Fruit fly (Drosophila melanogaster) whole organism, embryonic: Measurements from ENCODE around the gene Kdm2.

Experiments used
- BtbVII ChIP-seq: fragments of 200-800 bp; sonication (Bioruptor generic); optimal IDR thresholded peaks from 3 replicates; lab custom pipeline; 2017; ENCODE audit warnings: missing biosample characterization, mild to moderate bottlenecking, missing genetic modification characterization
- CG10267 ChIP-seq: fragments of 200-800 bp; sonication (Bioruptor generic); optimal IDR thresholded peaks from 2 replicates; lab custom pipeline; 2018; ENCODE audit warnings: missing biosample characterization, mild to moderate bottlenecking, missing genetic modification characterization, moderate library complexity
- CG10431 ChIP-seq: fragments of 200-800 bp; sonication (Bioruptor generic); optimal IDR thresholded peaks from 3 replicates; lab custom pipeline; 2018; ENCODE audit warnings: missing biosample characterization, mild to moderate bottlenecking, missing genetic modification characterization
- CG11398 ChIP-seq: fragments of 200-800 bp; sonication (Bioruptor generic); optimal IDR thresholded peaks from 2 replicates; lab custom pipeline; 2016; ENCODE audit warnings: missing biosample characterization, missing genetic modification characterization
- CG12299 ChIP-seq: fragments of 200-800 bp; sonication (Bioruptor generic); optimal IDR thresholded peaks from 2 replicates; lab custom pipeline; 2018; ENCODE audit warnings: missing biosample characterization, mild to moderate bottlenecking, missing genetic modification characterization
- CG12391 ChIP-seq: fragments of 200-800 bp; sonication (Bioruptor generic); optimal IDR thresholded peaks from 3 replicates; lab custom pipeline; 2018; ENCODE audit warnings: missing biosample characterization, mild to moderate bottlenecking, missing genetic modification characterization, moderate library complexity
- CG13123 ChIP-seq: fragments of 200-800 bp; sonication (Bioruptor generic); optimal IDR thresholded peaks from 2 replicates; lab custom pipeline; 2016; ENCODE audit warnings: missing biosample characterization, missing genetic modification characterization
- CG13296 ChIP-seq: fragments of 200-800 bp; sonication (Bioruptor generic); optimal IDR thresholded peaks from 3 replicates; lab custom pipeline; 2018; ENCODE audit warnings: missing biosample characterization, mild to moderate bottlenecking, missing genetic modification characterization
- CG15601 ChIP-seq: fragments of 200-800 bp; sonication (Bioruptor generic); optimal IDR thresholded peaks from 3 replicates; lab custom pipeline; 2019; ENCODE audit warnings: missing biosample characterization, mild to moderate bottlenecking, missing genetic modification characterization, moderate library complexity
- CG1602 ChIP-seq: fragments of 200-800 bp; sonication (Bioruptor generic); optimal IDR thresholded peaks from 3 replicates; lab custom pipeline; 2016; ENCODE audit warnings: missing biosample characterization, missing genetic modification characterization
- CG1647 ChIP-seq: fragments of 200-800 bp; sonication (Bioruptor generic); optimal IDR thresholded peaks from 3 replicates; lab custom pipeline; 2016; ENCODE audit warnings: missing biosample characterization, missing genetic modification characterization
- CG18599 ChIP-seq: fragments of 200-800 bp; sonication (Bioruptor generic); optimal IDR thresholded peaks from 3 replicates; lab custom pipeline; 2017; ENCODE audit warnings: missing biosample characterization, missing genetic modification characterization, mild to moderate bottlenecking, moderate library complexity, missing genetic modification reagents
- CG18619 ChIP-seq: fragments of 200-800 bp; sonication (Bioruptor generic); optimal IDR thresholded peaks from 3 replicates; lab custom pipeline; 2017; ENCODE audit warnings: missing biosample characterization, mild to moderate bottlenecking, missing genetic modification characterization
- CG2202 ChIP-seq: fragments of 200-800 bp; sonication (Bioruptor generic); optimal IDR thresholded peaks from 2 replicates; lab custom pipeline; 2018; ENCODE audit warnings: missing biosample characterization, mild to moderate bottlenecking, missing genetic modification characterization
- CG2875 ChIP-seq: fragments of 200-800 bp; sonication (Bioruptor generic); optimal IDR thresholded peaks from 2 replicates; lab custom pipeline; 2017; ENCODE audit warnings: missing biosample characterization, mild to moderate bottlenecking, missing genetic modification characterization, missing genetic modification reagents
- CG30403 ChIP-seq: fragments of 200-800 bp; sonication (Bioruptor generic); optimal IDR thresholded peaks from 3 replicates; lab custom pipeline; 2016; ENCODE audit warnings: missing biosample characterization, missing genetic modification characterization
- CG32772 ChIP-seq: fragments of 200-800 bp; sonication (Bioruptor generic); IDR thresholded peaks from 2 replicates; pipeline ENCODE4 v1.3.6; 2022; ENCODE audit warnings: missing biosample characterization, missing genetic modification characterization
- CG33213 ChIP-seq: fragments of 200-800 bp; sonication (Bioruptor generic); optimal IDR thresholded peaks from 3 replicates; lab custom pipeline; 2016; ENCODE audit warnings: missing biosample characterization, missing genetic modification characterization
- CG4730 ChIP-seq: fragments of 200-800 bp; sonication (Bioruptor generic); IDR thresholded peaks from 2 replicates; pipeline ENCODE4 v1.3.6; 2022; ENCODE audit warnings: missing biosample characterization, missing genetic modification characterization
- CG6272 ChIP-seq: fragments of 200-800 bp; sonication (Bioruptor generic); IDR thresholded peaks from 2 replicates; pipeline ENCODE4 v1.3.6; 2022; ENCODE audit warnings: missing biosample characterization, missing genetic modification characterization
- CG9727 ChIP-seq: fragments of 200-800 bp; sonication (Bioruptor generic); optimal IDR thresholded peaks from 3 replicates; lab custom pipeline; 2017; ENCODE audit warnings: missing biosample characterization, mild to moderate bottlenecking, missing genetic modification characterization
- CG9817 ChIP-seq: fragments of 200-800 bp; sonication (Bioruptor generic); optimal IDR thresholded peaks from 2 replicates; lab custom pipeline; 2018; ENCODE audit warnings: missing biosample characterization, mild to moderate bottlenecking, missing genetic modification characterization, moderate library complexity
- CrebB ChIP-seq: fragments of 200-800 bp; sonication (Bioruptor generic); optimal IDR thresholded peaks from 3 replicates; lab custom pipeline; 2018; ENCODE audit warnings: missing biosample characterization, mild to moderate bottlenecking, missing genetic modification characterization
- Eip74EF ChIP-seq, 2 experiments: fragments of 200-800 bp in 1 of 2; fragments of >200 bp in 1 of 2; sonication (Bioruptor generic) in 1 of 2; optimal IDR thresholded peaks; 2 replicates each; lab custom pipeline; 2017 to 2019; ENCODE audit warnings: missing biosample characterization in 2 of 2, missing genetic modification characterization in 2 of 2, mild to moderate bottlenecking in 1 of 2, moderate library complexity in 1 of 2
- Ets65A ChIP-seq: fragments of 200-800 bp; sonication (Bioruptor generic); peaks from one replicate; lab custom pipeline; 2016; ENCODE audit warnings: missing biosample characterization, missing genetic modification characterization
- Myb ChIP-seq: fragments of 200-800 bp; sonication (Bioruptor generic); optimal IDR thresholded peaks from 2 replicates; lab custom pipeline; 2016; ENCODE audit warnings: missing biosample characterization, missing genetic modification characterization
- NC2α ChIP-seq: fragments of 200-800 bp; sonication (Bioruptor generic); optimal IDR thresholded peaks from 2 replicates; lab custom pipeline; 2016; ENCODE audit warnings: missing biosample characterization, missing genetic modification characterization
- NK7.1 ChIP-seq: fragments of 200-800 bp; sonication (Bioruptor generic); optimal IDR thresholded peaks from 3 replicates; lab custom pipeline; 2016; ENCODE audit warnings: missing biosample characterization, missing genetic modification characterization
- NfI ChIP-seq: fragments of 200-800 bp; sonication (Bioruptor generic); optimal IDR thresholded peaks from 3 replicates; lab custom pipeline; 2018; ENCODE audit warnings: missing biosample characterization, mild to moderate bottlenecking, missing genetic modification characterization, moderate library complexity
- Side ChIP-seq: fragments of 200-800 bp; sonication (Bioruptor generic); optimal IDR thresholded peaks from 2 replicates; lab custom pipeline; 2016; ENCODE audit warnings: missing biosample characterization, missing genetic modification characterization
- bowl ChIP-seq: fragments of 200-800 bp; sonication (Bioruptor generic); IDR thresholded peaks from 2 replicates; pipeline ENCODE4 v1.3.6; 2022; ENCODE audit warnings: missing biosample characterization, missing genetic modification characterization
- caup ChIP-seq: fragments of 200-800 bp; sonication (Bioruptor generic); optimal IDR thresholded peaks from 3 replicates; lab custom pipeline; 2017; ENCODE audit warnings: missing biosample characterization, mild to moderate bottlenecking, missing genetic modification characterization, moderate library complexity; ENCODE audit not compliant: severe bottlenecking
- crp ChIP-seq, 2 experiments: fragments of 200-800 bp; sonication (Bioruptor generic); optimal IDR thresholded peaks; 2 replicates in 1 of 2; 3 replicates in 1 of 2; lab custom pipeline; 2017; ENCODE audit warnings: missing biosample characterization in 2 of 2, missing genetic modification characterization in 2 of 2, mild to moderate bottlenecking in 1 of 2, moderate library complexity in 1 of 2
- dpn ChIP-seq, 2 experiments: fragments of 200-800 bp; sonication (Bioruptor generic); optimal IDR thresholded peaks; 3 replicates each; lab custom pipeline; 2016; ENCODE audit warnings: missing biosample characterization in 2 of 2, missing genetic modification characterization in 2 of 2
- eyg ChIP-seq: fragments of 200-800 bp; sonication (Bioruptor generic); optimal IDR thresholded peaks from 3 replicates; lab custom pipeline; 2016; ENCODE audit warnings: missing biosample characterization, missing genetic modification characterization
- fd96Cb ChIP-seq: fragments of 200-800 bp; sonication (Bioruptor generic); optimal IDR thresholded peaks from 2 replicates; lab custom pipeline; 2018; ENCODE audit warnings: missing biosample characterization, mild to moderate bottlenecking, missing genetic modification characterization, moderate library complexity
- gfzf ChIP-seq: fragments of 200-800 bp; sonication (Bioruptor generic); optimal IDR thresholded peaks from 2 replicates; lab custom pipeline; 2016; ENCODE audit warnings: missing biosample characterization, mild to moderate bottlenecking, missing genetic modification characterization, moderate library complexity
- her ChIP-seq: fragments of 200-800 bp; sonication (Bioruptor generic); optimal IDR thresholded peaks from 2 replicates; lab custom pipeline; 2016; ENCODE audit warnings: missing biosample characterization, missing genetic modification characterization
- lbe ChIP-seq: fragments of 200-800 bp; sonication (Bioruptor generic); optimal IDR thresholded peaks from 2 replicates; lab custom pipeline; 2016; ENCODE audit warnings: missing biosample characterization, mild to moderate bottlenecking, missing genetic modification characterization
- mirr ChIP-seq: fragments of 200-800 bp; sonication (Bioruptor generic); optimal IDR thresholded peaks from 3 replicates; lab custom pipeline; 2018; ENCODE audit warnings: missing biosample characterization, mild to moderate bottlenecking, missing genetic modification characterization
- pho ChIP-seq: fragments of 200-800 bp; sonication (Bioruptor generic); optimal IDR thresholded peaks from 2 replicates; lab custom pipeline; 2016; ENCODE audit warnings: missing biosample characterization, missing genetic modification characterization
- salm ChIP-seq: fragments of 200-800 bp; sonication (Bioruptor generic); optimal IDR thresholded peaks from 2 replicates; lab custom pipeline; 2018; ENCODE audit warnings: missing biosample characterization, mild to moderate bottlenecking, missing genetic modification characterization
- scrt ChIP-seq: fragments of 200-800 bp; sonication (Bioruptor generic); optimal IDR thresholded peaks from 2 replicates; lab custom pipeline; 2018; ENCODE audit warnings: missing biosample characterization, mild to moderate bottlenecking, missing genetic modification characterization, moderate library complexity
- sna ChIP-seq: fragments of 200-800 bp; sonication (Bioruptor generic); IDR thresholded peaks from 2 replicates; pipeline ENCODE4 v1.3.6; 2022; ENCODE audit warnings: missing biosample characterization, missing genetic modification characterization; ENCODE audit not compliant: partially characterized antibody
- sqz ChIP-seq: fragments of 200-800 bp; sonication (Bioruptor generic); optimal IDR thresholded peaks from 3 replicates; lab custom pipeline; 2018; ENCODE audit warnings: missing biosample characterization, mild to moderate bottlenecking, missing genetic modification characterization
- tio ChIP-seq: fragments of 200-800 bp; sonication (Bioruptor generic); optimal IDR thresholded peaks from 2 replicates; lab custom pipeline; 2017; ENCODE audit warnings: missing biosample characterization, missing genetic modification characterization, inconsistent platforms
- zf30C ChIP-seq: fragments of 200-800 bp; sonication (Bioruptor generic); optimal IDR thresholded peaks from 3 replicates; lab custom pipeline; 2018; ENCODE audit warnings: missing biosample characterization, mild to moderate bottlenecking, missing genetic modification characterization

Gene Kdm2

DNA sequence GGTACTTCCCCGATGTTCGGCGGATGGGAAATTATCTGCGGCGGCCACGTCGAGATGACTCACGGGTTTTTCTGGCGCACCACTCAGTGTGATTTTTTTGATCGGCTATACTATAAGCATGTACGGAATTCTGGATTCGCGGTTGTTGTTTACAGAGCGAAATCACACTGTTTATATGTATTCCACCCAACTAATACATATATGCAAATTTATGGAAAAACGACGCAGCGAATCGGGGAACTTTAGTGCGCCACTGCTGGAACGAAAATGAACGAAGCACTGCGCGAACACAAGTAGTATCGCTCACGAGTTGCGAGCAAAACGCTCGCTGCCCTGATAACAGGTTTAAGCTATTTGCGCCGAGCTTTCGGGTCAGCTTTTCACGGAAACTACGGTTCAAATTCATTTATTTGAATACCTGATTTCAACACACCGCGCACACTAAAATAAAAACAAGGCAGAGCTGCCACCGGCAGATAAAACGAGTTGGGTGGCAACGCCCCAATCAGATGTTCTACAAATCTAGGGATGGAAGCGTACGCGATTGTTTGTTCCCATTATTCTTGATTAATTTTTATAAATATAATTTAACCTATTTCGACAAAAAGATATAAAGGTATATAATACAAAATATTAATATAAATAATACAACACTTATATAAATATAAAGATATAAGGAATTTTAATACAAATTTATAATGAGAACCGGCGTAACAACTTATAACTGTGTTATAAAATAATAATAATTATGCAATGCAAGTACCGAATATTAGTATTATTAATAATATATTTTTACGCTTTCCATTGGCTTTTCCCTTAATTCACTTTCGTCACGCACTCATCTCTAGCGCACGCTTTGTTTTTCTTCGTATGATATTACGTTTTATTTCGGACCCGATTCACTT, 4.5 kb upstream of the Kdm2 start, which contains the start of gene Rel:
Gene Rel, minus strand, starts transcription at position 417 of the 905 bp plus-strand sequence.
- TF ChIP-seq CG13296 (GFP tag; lab: Kevin White, UChicago): peak; percentile 75
- TF ChIP-seq CG10431 (GFP tag; lab: Kevin White, UChicago): peak; percentile 41
- peak; percentile 54 for TF ChIP-seq salm
- TF ChIP-seq CG9817 (tag; lab: Kevin White, UChicago): peak; percentile 51
- peak; percentile 83 for TF ChIP-seq Ets65A (GFP tag; lab: Kevin White, UChicago)
- peak; percentile 49 for TF ChIP-seq sqz
- TF ChIP-seq CG1602 (GFP tag; lab: Kevin White, UChicago): peak; percentile 54
- peak; percentile 4 for TF ChIP-seq CG13123
- TF ChIP-seq gfzf: peak; percentile 3
- TF ChIP-seq CG18619 (GFP tag; lab: Kevin White, UChicago): peak; percentile 70
- TF ChIP-seq caup: peak; percentile 52
- peak; percentile 81 for TF ChIP-seq CG9727 (GFP tag; lab: Kevin White, UChicago)
- TF ChIP-seq pho: peak; percentile 24
- peak; percentile 43 for TF ChIP-seq tio (GFP tag; lab: Kevin White, UChicago)
- no peak for TF ChIP-seq bowl (GFP tag; lab: Robert Waterston, UW)
- peak; percentile 45 for TF ChIP-seq Side (GFP tag; lab: Kevin White, UChicago)
- peak; percentile 54 for TF ChIP-seq CG12299 (tag; lab: Kevin White, UChicago)
- peak; percentile 67 for TF ChIP-seq fd96Cb (tag; lab: Kevin White, UChicago)
- TF ChIP-seq lbe (GFP tag; lab: Kevin White, UChicago): peak; percentile 70
- peak; percentile 89 for TF ChIP-seq CG12391 (tag; lab: Kevin White, UChicago)
- TF ChIP-seq NfI (GFP tag; lab: Kevin White, UChicago): peak; percentile 46
- no peak for TF ChIP-seq NC2α (GFP tag; lab: Kevin White, UChicago)
- TF ChIP-seq CrebB (tag; lab: Kevin White, UChicago): peak; percentile 67
- TF ChIP-seq CG11398: no peak
- no peak for TF ChIP-seq sna
- peak; percentile 15 for TF ChIP-seq CG1647 (GFP tag; lab: Kevin White, UChicago)
- peak; percentile 18 for TF ChIP-seq BtbVII
- peak; percentile 45 for TF ChIP-seq scrt (GFP tag; lab: Kevin White, UChicago)
- peak; percentile 2 for TF ChIP-seq CG2202 (tag; lab: Kevin White, UChicago)
- TF ChIP-seq dpn (GFP tag; optimal IDR thresholded peaks at IDR 0.05; lab: Kevin White, UChicago): peak in 1 of 2 experiments; percentile 62
- TF ChIP-seq CG10267 (tag; lab: Kevin White, UChicago): peak; percentile 74
- TF ChIP-seq NK7.1 (GFP tag; lab: Kevin White, UChicago): no peak
- peak; percentile 15 for TF ChIP-seq CG33213 (GFP tag; lab: Kevin White, UChicago)
- TF ChIP-seq CG6272 (GFP tag; lab: Robert Waterston, UW): 0 out of 2 replicates have a peak, but pooled peaks have one; percentile 44
- TF ChIP-seq CG4730 (GFP tag; lab: Robert Waterston, UW): no peak
- TF ChIP-seq her (GFP tag; lab: Kevin White, UChicago): peak; percentile 59
- peak in 1 of 2 experiments; percentile 24 for TF ChIP-seq Eip74EF (GFP tag; optimal IDR thresholded peaks at IDR 0.05; lab: Kevin White, UChicago)
- TF ChIP-seq CG18599 (GFP tag; lab: Kevin White, UChicago): peak; percentile 70
- peak; percentile 62 for TF ChIP-seq CG30403 (GFP tag; lab: Kevin White, UChicago)
- peak; percentile 73 for TF ChIP-seq Myb
- TF ChIP-seq CG2875 (GFP tag; lab: Kevin White, UChicago): peak; percentile 11
- TF ChIP-seq CG15601: peak; percentile 77
- TF ChIP-seq eyg (GFP tag; lab: Kevin White, UChicago): peak; percentile 13
- TF ChIP-seq mirr (GFP tag; lab: Kevin White, UChicago): peak; percentile 94
- peak; percentile 32 to 89 for TF ChIP-seq crp (GFP tag; optimal IDR thresholded peaks at IDR 0.05; lab: Kevin White, UChicago)
- TF ChIP-seq CG32772 (GFP tag; lab: Robert Waterston, UW): no peak
- no peak for TF ChIP-seq zf30C
